Fruit fly (Drosophila melanogaster): ENCODE results near the gene ND-ASHI.

ND-ASHI gene

dm6 chrX:6673637-6674487 lies 5.1 kb downstream of the ND-ASHI start, which contains the start of the genes CG3198 and Mcm6 (continued):
- TF ChIP-seq fd3F (GFP tag; optimal IDR thresholded peaks at IDR 0.05): no peak
- no peak for TF ChIP-seq CG3726 (GFP tag; IDR thresholded peaks at IDR 0.05)
- no peak; the same call in 1 of the 2 replicates for TF ChIP-seq nerfin-2 (GFP tag; IDR thresholded peaks at IDR 0.05; ENCODE audit: partially characterized antibody)
- TF ChIP-seq lab (GFP tag; optimal IDR thresholded peaks at IDR 0.05): no peak
- no peak for TF ChIP-seq Aef1 (GFP tag; IDR thresholded peaks at IDR 0.05)
- 0 out of 3 replicates have a peak, but pooled peaks have one; percentile 39 for TF ChIP-seq CG14860 (GFP tag; IDR thresholded peaks at IDR 0.05; ENCODE audit: partially characterized antibody)
- TF ChIP-seq CG12942 (GFP tag; optimal IDR thresholded peaks at IDR 0.05): no peak
- no peak for TF ChIP-seq h (optimal IDR thresholded peaks at IDR 0.05)
- no peak for TF ChIP-seq CG4328 (GFP tag; optimal IDR thresholded peaks at IDR 0.05)
- no peak for TF ChIP-seq CG14667 (GFP tag; IDR thresholded peaks at IDR 0.05)
- TF ChIP-seq trh (GFP tag; optimal IDR thresholded peaks at IDR 0.05): no peak
- TF ChIP-seq ind (GFP tag; optimal IDR thresholded peaks at IDR 0.05): no peak
- TF ChIP-seq CTCF (GFP tag; optimal IDR thresholded peaks at IDR 0.05): no peak
- no peak for TF ChIP-seq stc (GFP tag; IDR thresholded peaks at IDR 0.05)
- TF ChIP-seq bbx (GFP tag; IDR thresholded peaks at IDR 0.05; ENCODE audit: partially characterized antibody): peak; percentile 61
- no peak for TF ChIP-seq NC2β (GFP tag; optimal IDR thresholded peaks at IDR 0.05)
- no peak for TF ChIP-seq usp (GFP tag; optimal IDR thresholded peaks at IDR 0.05)
- no peak for TF ChIP-seq nau (GFP tag; optimal IDR thresholded peaks at IDR 0.05)
- no peak for TF ChIP-seq danr (GFP tag; IDR thresholded peaks at IDR 0.05)
- TF ChIP-seq Optix (GFP tag; IDR thresholded peaks at IDR 0.05): no peak
- TF ChIP-seq Taf1 (GFP tag; IDR thresholded peaks at IDR 0.05): no peak
- TF ChIP-seq CG42726 (GFP tag; IDR thresholded peaks at IDR 0.05; ENCODE audit: partially characterized antibody): peak; percentile 32; the same call in 1 of the 2 replicates
- no peak for TF ChIP-seq CG5180 (GFP tag; optimal IDR thresholded peaks at IDR 0.05)
- no peak for TF ChIP-seq Camta (GFP tag; optimal IDR thresholded peaks at IDR 0.05)
- TF ChIP-seq CG13287 (GFP tag; IDR thresholded peaks at IDR 0.05; ENCODE audit: partially characterized antibody): peak; percentile 80
- TF ChIP-seq Doc3 (GFP tag; IDR thresholded peaks at IDR 0.05; ENCODE audit: partially characterized antibody): peak; percentile 59
- peak; percentile 50 for TF ChIP-seq CG15514 (GFP tag; optimal IDR thresholded peaks at IDR 0.05)
- no peak for TF ChIP-seq sob (GFP tag; IDR thresholded peaks at IDR 0.05)
- no peak for TF ChIP-seq NK7.1 (GFP tag; optimal IDR thresholded peaks at IDR 0.05)
- TF ChIP-seq Stat92E (GFP tag; optimal IDR thresholded peaks at IDR 0.05): no peak
- TF ChIP-seq tio (GFP tag; optimal IDR thresholded peaks at IDR 0.05): no peak
- no peak for TF ChIP-seq ttk (GFP tag; IDR thresholded peaks at IDR 0.05)
- no peak for TF ChIP-seq CG10979 (tag; optimal IDR thresholded peaks at IDR 0.05)
- no peak for TF ChIP-seq CG12659 (GFP tag; optimal IDR thresholded peaks at IDR 0.05)
- no peak for TF ChIP-seq gro (GFP tag; optimal IDR thresholded peaks at IDR 0.05)
- no peak for TF ChIP-seq CG14050 (GFP tag; IDR thresholded peaks at IDR 0.05)
- no peak for TF ChIP-seq maf-S (GFP tag; optimal IDR thresholded peaks at IDR 0.05)
- no peak for TF ChIP-seq CG3163 (GFP tag; optimal IDR thresholded peaks at IDR 0.05)
- TF ChIP-seq CG4820 (GFP tag; optimal IDR thresholded peaks at IDR 0.05): no peak
- peak; percentile 51 for TF ChIP-seq Ets97D (GFP tag; optimal IDR thresholded peaks at IDR 0.05)
- TF ChIP-seq Oaz (GFP tag; IDR thresholded peaks at IDR 0.05): no peak
- TF ChIP-seq trem (tag; optimal IDR thresholded peaks at IDR 0.05): peak; percentile 29
- no peak for TF ChIP-seq CG12299 (tag; optimal IDR thresholded peaks at IDR 0.05)
- TF ChIP-seq hbn (GFP tag; IDR thresholded peaks at IDR 0.05; ENCODE audit: partially characterized antibody): peak; percentile 63
- no peak for TF ChIP-seq Hr78 (GFP tag; optimal IDR thresholded peaks at IDR 0.05)
- TF ChIP-seq Nf-YC (tag; optimal IDR thresholded peaks at IDR 0.05): peak; percentile 12
- TF ChIP-seq ham (GFP tag; IDR thresholded peaks at IDR 0.05): no peak
- TF ChIP-seq CG43689 (GFP tag; IDR thresholded peaks at IDR 0.05): no peak
- TF ChIP-seq eyg (GFP tag; optimal IDR thresholded peaks at IDR 0.05): no peak
- no peak for TF ChIP-seq seq (GFP tag; IDR thresholded peaks at IDR 0.05)

Data from whole organism, embryonic.